Worm (Caenorhabditis elegans): ENCODE measurements around the gene C33F10.12.

ce11 chrII:4876091-4876490, 38.5 kb upstream of the C33F10.12 start, which contains the start of gene F11G11.13:
- TF ChIP-seq unc-3 (GFP tag; conservative IDR thresholded peaks at IDR 0.05), result no peak
- no peak for TF ChIP-seq unc-3 (tag; optimal IDR thresholded peaks at IDR 0.05)
- no peak for TF ChIP-seq ceh-14 (tag; optimal IDR thresholded peaks at IDR 0.05)
- TF ChIP-seq ama-1 (optimal IDR thresholded peaks at IDR 0.05), result no peak
- TF ChIP-seq nhr-11 (tag; optimal IDR thresholded peaks at IDR 0.05), result no peak
- TF ChIP-seq ttx-3 (tag; optimal IDR thresholded peaks at IDR 0.05), result no peak
- TF ChIP-seq fkh-10 (GFP tag; optimal IDR thresholded peaks at IDR 0.05), result no peak
- TF ChIP-seq ceh-18 (tag; optimal IDR thresholded peaks at IDR 0.05), result no peak
- no peak for TF ChIP-seq pha-4 (tag; optimal IDR thresholded peaks at IDR 0.05)
- TF ChIP-seq pha-2 (tag; optimal IDR thresholded peaks at IDR 0.05), result no peak
